Fruit fly (Drosophila melanogaster): ENCODE measurements around the gene CG15412.

dm6 chr2L:3346483-3346839, 29.1 kb downstream of the CG15412 start:
- TF ChIP-seq CG9139 (GFP tag; optimal IDR thresholded peaks at IDR 0.05) (no peak), Ets96B (tag; optimal IDR thresholded peaks at IDR 0.05) (no peak), ss (GFP tag; optimal IDR thresholded peaks at IDR 0.05) (no peak), Lpt (GFP tag; optimal IDR thresholded peaks at IDR 0.05) (no peak), Eip75B (GFP tag; optimal IDR thresholded peaks at IDR 0.05) (no peak), CG34406 (GFP tag; optimal IDR thresholded peaks at IDR 0.05) (no peak), topi (GFP tag; optimal IDR thresholded peaks at IDR 0.05) (no peak), CG3919 (GFP tag; optimal IDR thresholded peaks at IDR 0.05) (no peak), OdsH (GFP tag; optimal IDR thresholded peaks at IDR 0.05) (no peak), Blimp-1 (GFP tag; optimal IDR thresholded peaks at IDR 0.05) (no peak), spab (GFP tag; optimal IDR thresholded peaks at IDR 0.05) (no peak)
